Worm (Caenorhabditis elegans) whole organism, L4 larva: ENCODE measurements around the gene K08D10.11.

ENCODE experiments used
- D1046.2 ChIP-seq: fragments of 200-800 bp; sonication (Bioruptor generic); IDR thresholded peaks from 2 replicates; pipeline ENCODE4 v1.3.6; 2022; ENCODE audit warnings: missing genetic modification characterization, missing compliant biosample characterization
- F26F4.8 ChIP-seq: fragments of 200-800 bp; sonication (Bioruptor generic); conservative IDR thresholded peaks from 2 replicates; pipeline ENCODE4 v1.3.6; 2022; ENCODE audit warnings: missing genetic modification characterization, missing compliant biosample characterization
- ZK337.2 ChIP-seq: fragments of 200-800 bp; sonication (Bioruptor generic); IDR thresholded peaks from 2 replicates; pipeline ENCODE4 v1.3.6; 2022; ENCODE audit warnings: missing genetic modification reagents, missing genetic modification characterization, missing compliant biosample characterization
- aha-1 ChIP-seq: fragments of 150-350 bp; peaks from one replicate; lab custom pipeline; 2014; ENCODE audit warnings: missing biosample characterization, missing genetic modification characterization
- arid-1 ChIP-seq: fragments of 200-800 bp; sonication (Bioruptor generic); conservative IDR thresholded peaks from 2 replicates; pipeline ENCODE4 v1.3.6; 2022; ENCODE audit warnings: missing genetic modification reagents, missing genetic modification characterization, missing compliant biosample characterization
- attf-4 ChIP-seq: sonication (generic microtip); optimal IDR thresholded peaks from 3 replicates; lab custom pipeline; 2017; ENCODE audit warnings: missing biosample characterization, missing genetic modification characterization
- ceh-20 ChIP-seq: fragments of 200-800 bp; sonication (Bioruptor generic); IDR thresholded peaks from 2 replicates; pipeline ENCODE4 v1.3.6; 2022; ENCODE audit warnings: missing genetic modification reagents, missing genetic modification characterization, missing compliant biosample characterization
- ceh-28 ChIP-seq: fragments of 150-350 bp; optimal IDR thresholded peaks from 2 replicates; lab custom pipeline; 2014; ENCODE audit warnings: missing biosample characterization, missing genetic modification reagents, missing genetic modification characterization
- ceh-82 ChIP-seq: sonication (generic microtip); optimal IDR thresholded peaks from 2 replicates; lab custom pipeline; 2017; ENCODE audit warnings: missing biosample characterization, missing genetic modification characterization
- ces-1 ChIP-seq: fragments of 150-350 bp; sonication (generic microtip); optimal IDR thresholded peaks from 4 replicates; lab custom pipeline; 2014; ENCODE audit warnings: missing biosample characterization, missing genetic modification reagents, missing genetic modification characterization
- cey-2 ChIP-seq: sonication (generic microtip); optimal IDR thresholded peaks from 3 replicates; lab custom pipeline; 2017; ENCODE audit warnings: missing genetic modification characterization, mild to moderate bottlenecking, missing compliant biosample characterization, antibody characterized with exemption, borderline replicate concordance; ENCODE audit not compliant: insufficient read depth
- ctbp-1 ChIP-seq: fragments of 200-800 bp; sonication (Bioruptor generic); IDR thresholded peaks from 2 replicates; pipeline ENCODE4 v1.3.6; 2022; ENCODE audit warnings: missing genetic modification reagents, missing genetic modification characterization, missing compliant biosample characterization
- daf-12 ChIP-seq: fragments of 150-350 bp; optimal IDR thresholded peaks from 2 replicates; lab custom pipeline; 2014; ENCODE audit warnings: missing biosample characterization, missing genetic modification reagents, missing genetic modification characterization
- daf-19 ChIP-seq: fragments of 200-800 bp; sonication (Bioruptor generic); conservative IDR thresholded peaks from 2 replicates; pipeline ENCODE4 v1.3.6; 2022; ENCODE audit warnings: missing genetic modification characterization, missing compliant biosample characterization
- dmd-6 ChIP-seq: fragments of 200-800 bp; sonication (Bioruptor generic); IDR thresholded peaks from 2 replicates; pipeline ENCODE4 v1.3.6; 2022; ENCODE audit warnings: missing genetic modification reagents, missing genetic modification characterization, missing compliant biosample characterization
- dve-1 ChIP-seq: sonication (generic microtip); optimal IDR thresholded peaks from 2 replicates; lab custom pipeline; 2017; ENCODE audit warnings: antibody characterized with exemption, mild to moderate bottlenecking, missing genetic modification characterization, missing compliant biosample characterization; ENCODE audit not compliant: insufficient read depth
- gei-8 ChIP-seq: fragments of 200-800 bp; sonication (Bioruptor generic); optimal IDR thresholded peaks from 2 replicates; lab custom pipeline; 2018; ENCODE audit warnings: mild to moderate bottlenecking, missing genetic modification characterization, missing compliant biosample characterization
- hif-1 ChIP-seq, 2 experiments: sonication (generic microtip); optimal IDR thresholded peaks; 2 replicates each; lab custom pipeline; 2016 to 2017; ENCODE audit warnings: missing compliant biosample characterization in 2 of 2, missing genetic modification characterization in 2 of 2, missing genetic modification reagents in 2 of 2, missing genotype in 2 of 2, mild to moderate bottlenecking in 1 of 2
- lin-29 ChIP-seq: fragments of 200-800 bp; sonication (Bioruptor generic); IDR thresholded peaks from 2 replicates; pipeline ENCODE4 v1.3.6; 2022; ENCODE audit warnings: missing genetic modification reagents, missing genetic modification characterization, missing compliant biosample characterization
- lin-39 ChIP-seq: fragments of 150-350 bp; optimal IDR thresholded peaks from 2 replicates; lab custom pipeline; 2014; ENCODE audit warnings: missing biosample characterization, missing genetic modification reagents, missing genetic modification characterization
- lir-3 ChIP-seq: sonication (generic microtip); optimal IDR thresholded peaks from 2 replicates; lab custom pipeline; 2016; ENCODE audit warnings: mild to moderate bottlenecking, missing genetic modification characterization, missing compliant biosample characterization
- mdt-29 ChIP-seq: fragments of 200-800 bp; sonication (Bioruptor generic); IDR thresholded peaks from 2 replicates; pipeline ENCODE4 v1.3.6; 2022; ENCODE audit warnings: missing genetic modification reagents, missing genetic modification characterization, missing compliant biosample characterization
- mes-2 ChIP-seq: sonication (generic microtip); optimal IDR thresholded peaks from 2 replicates; lab custom pipeline; 2016; ENCODE audit warnings: missing genotype, mild to moderate bottlenecking, missing genetic modification characterization, missing compliant biosample characterization; ENCODE audit not compliant: poor library complexity, severe bottlenecking
- mxl-3 ChIP-seq: fragments of 200-800 bp; sonication (Bioruptor generic); optimal IDR thresholded peaks from 2 replicates; lab custom pipeline; 2018; ENCODE audit warnings: mild to moderate bottlenecking, missing genetic modification characterization, missing compliant biosample characterization
- nhr-11 ChIP-seq: fragments of 150-350 bp; optimal IDR thresholded peaks from 2 replicates; lab custom pipeline; 2014; ENCODE audit warnings: missing biosample characterization, missing genetic modification characterization
- nhr-25 ChIP-seq: sonication (generic microtip); optimal IDR thresholded peaks from 2 replicates; lab custom pipeline; 2017; ENCODE audit warnings: missing genetic modification characterization, mild to moderate bottlenecking, missing compliant biosample characterization, antibody characterized with exemption, moderate library complexity, borderline replicate concordance; ENCODE audit not compliant: insufficient read depth
- nhr-41 ChIP-seq: fragments of 200-800 bp; sonication (Bioruptor generic); IDR thresholded peaks from 2 replicates; pipeline ENCODE4 v1.3.6; 2022; ENCODE audit warnings: missing genetic modification reagents, missing genetic modification characterization, missing compliant biosample characterization
- php-3 ChIP-seq: fragments of 200-800 bp; sonication (Bioruptor generic); IDR thresholded peaks from 2 replicates; pipeline ENCODE4 v1.3.6; 2022; ENCODE audit warnings: missing genetic modification reagents, missing genetic modification characterization, missing compliant biosample characterization
- rbr-2 ChIP-seq: sonication (generic microtip); optimal IDR thresholded peaks from 2 replicates; lab custom pipeline; 2016; ENCODE audit warnings: missing genotype, missing genetic modification characterization, missing compliant biosample characterization
- sdz-12 ChIP-seq: fragments of 200-800 bp; sonication (Bioruptor generic); optimal IDR thresholded peaks from 2 replicates; lab custom pipeline; 2018; ENCODE audit warnings: mild to moderate bottlenecking, missing genetic modification characterization, missing compliant biosample characterization
- skn-1 ChIP-seq: fragments of 150-350 bp; optimal IDR thresholded peaks from 2 replicates; lab custom pipeline; 2014; ENCODE audit warnings: missing biosample characterization, missing genetic modification characterization
- spr-1 ChIP-seq: sonication (generic microtip); optimal IDR thresholded peaks from 2 replicates; lab custom pipeline; 2016; ENCODE audit warnings: mild to moderate bottlenecking, missing genetic modification characterization, missing compliant biosample characterization
- spr-3 ChIP-seq: fragments of 200-800 bp; sonication (Bioruptor generic); optimal IDR thresholded peaks from 2 replicates; lab custom pipeline; 2018; ENCODE audit warnings: mild to moderate bottlenecking, missing genetic modification characterization, missing compliant biosample characterization
- tra-1 ChIP-seq: fragments of 200-800 bp; sonication (Bioruptor generic); IDR thresholded peaks from 2 replicates; pipeline ENCODE4 v1.3.6; 2022; ENCODE audit warnings: missing genetic modification reagents, missing genetic modification characterization, missing compliant biosample characterization
- ztf-7 ChIP-seq: fragments of 150-350 bp; optimal IDR thresholded peaks from 2 replicates; lab custom pipeline; 2014; ENCODE audit warnings: missing biosample characterization, missing genetic modification characterization

The K08D10.11 gene

ce11 chrIV:4167296-4167695, 18.7 kb downstream of the K08D10.11 start:
- TF ChIP-seq arid-1 (GFP tag; lab: Robert Waterston, UW) (no peak), nhr-11 (tag; lab: Kevin White, UChicago) (no peak), dmd-6 (GFP tag; lab: Robert Waterston, UW) (no peak), mes-2 (tag; lab: Kevin White, UChicago) (no peak), spr-1 (tag; lab: Kevin White, UChicago) (no peak), hif-1 (tag; optimal IDR thresholded peaks at IDR 0.05; lab: Kevin White, UChicago) (no peak), rbr-2 (tag; lab: Kevin White, UChicago) (no peak), lin-39 (tag; lab: Kevin White, UChicago) (no peak), ztf-7 (no peak), ceh-20 (GFP tag; lab: Robert Waterston, UW) (no peak), ceh-82 (tag; lab: Kevin White, UChicago) (no peak), nhr-25 (no peak), attf-4 (tag; lab: Kevin White, UChicago) (no peak), dve-1 (tag; lab: Kevin White, UChicago) (no peak), mxl-3 (GFP tag; lab: Kevin White, UChicago) (no peak), ZK337.2 (no peak)

DNA sequence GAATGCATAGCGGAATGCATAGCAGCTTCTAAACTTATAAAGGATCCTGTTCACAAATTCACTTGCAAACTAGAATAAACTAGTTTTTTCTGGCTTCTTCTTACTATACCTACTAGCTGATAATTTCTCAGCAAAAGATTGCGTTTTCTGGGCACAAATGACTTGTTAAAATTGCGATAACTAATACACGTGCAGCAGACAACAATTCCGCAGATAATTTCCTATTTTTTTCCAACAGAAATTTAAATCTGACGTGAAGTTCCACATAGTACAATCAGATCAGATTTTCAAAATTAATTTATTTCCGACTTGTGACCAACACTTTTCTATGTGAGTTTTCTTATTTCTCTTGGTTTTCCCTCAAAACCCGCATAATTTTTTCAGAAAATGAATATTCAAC, 21.6 kb downstream of the K08D10.11 start, which contains the start of gene scrm-8:
Gene scrm-8, plus strand, starts transcription at position 301 of the 400 bp plus-strand sequence.
- no peak for TF ChIP-seq mdt-29
- no peak for TF ChIP-seq ceh-28 (tag; lab: Kevin White, UChicago)
- no peak for TF ChIP-seq nhr-41 (GFP tag; lab: Robert Waterston, UW)
- no peak for TF ChIP-seq tra-1 (GFP tag; lab: Robert Waterston, UW)
- TF ChIP-seq ctbp-1 (GFP tag; lab: Robert Waterston, UW) = no peak
- no peak for TF ChIP-seq rbr-2 (tag; lab: Kevin White, UChicago)
- TF ChIP-seq sdz-12 (GFP tag; lab: Kevin White, UChicago) = no peak
- no peak for TF ChIP-seq aha-1 (tag; lab: Kevin White, UChicago)
- no peak for TF ChIP-seq spr-3 (GFP tag; lab: Kevin White, UChicago)
- TF ChIP-seq daf-19 (GFP tag; lab: Robert Waterston, UW) = no peak
- TF ChIP-seq cey-2 (tag; lab: Kevin White, UChicago) = no peak
- TF ChIP-seq skn-1 (tag; lab: Kevin White, UChicago) = no peak
- no peak for TF ChIP-seq gei-8
- TF ChIP-seq F26F4.8 (GFP tag; lab: Robert Waterston, UW) = no peak

ce11 chrIV:4162121-4162520, 23.9 kb downstream of the K08D10.11 start, which contains the start of gene scrm-5:
TSS of gene scrm-5 (plus strand) at chrIV:4162421.
- no peak for TF ChIP-seq ctbp-1 (GFP tag; lab: Robert Waterston, UW)
- no peak for TF ChIP-seq daf-12 (tag; lab: Kevin White, UChicago)
- no peak for TF ChIP-seq D1046.2
- no peak for TF ChIP-seq lir-3 (tag; lab: Kevin White, UChicago)
- TF ChIP-seq ZK337.2 = no peak
- TF ChIP-seq ces-1 (GFP tag; lab: Kevin White, UChicago) = no peak
- TF ChIP-seq attf-4 (tag; lab: Kevin White, UChicago) = no peak
- TF ChIP-seq lin-29 (GFP tag; lab: Robert Waterston, UW) = no peak
- no peak for TF ChIP-seq rbr-2 (tag; lab: Kevin White, UChicago)

ce11 chrIV:4154641-4155040, 31.4 kb downstream of the K08D10.11 start, which contains the start of gene K08D10.14:
TSS of gene K08D10.14 (plus strand) at chrIV:4154941.
- TF ChIP-seq php-3 (GFP tag; lab: Robert Waterston, UW) = no peak
- no peak for TF ChIP-seq lir-3 (tag; lab: Kevin White, UChicago)
